Worm (Caenorhabditis elegans) whole organism, midembryonic: ENCODE results near the gene F08D12.3.

ENCODE experiments used
- T22C8.4 ChIP-seq: fragments of 200-800 bp; sonication (Bioruptor generic); IDR thresholded peaks from 2 replicates; pipeline ENCODE4 v1.3.6; 2022; ENCODE audit warnings: missing genetic modification characterization, missing compliant biosample characterization
- cog-1 ChIP-seq: sonication (generic microtip); optimal IDR thresholded peaks from 2 replicates; lab custom pipeline; 2016; ENCODE audit warnings: missing genetic modification characterization, missing compliant biosample characterization
- flt-1 ChIP-seq: fragments of 200-800 bp; sonication (Bioruptor generic); IDR thresholded peaks from 2 replicates; pipeline ENCODE4 v1.3.6; 2022; ENCODE audit warnings: missing genetic modification characterization, missing compliant biosample characterization
- klf-2 ChIP-seq: fragments of 200-800 bp; sonication (Bioruptor generic); conservative IDR thresholded peaks from 2 replicates; pipeline ENCODE4 v1.3.6; 2022; ENCODE audit warnings: missing genetic modification reagents, missing genetic modification characterization, missing compliant biosample characterization
- med-1 ChIP-seq: sonication (generic microtip); optimal IDR thresholded peaks from 2 replicates; lab custom pipeline; 2017; ENCODE audit warnings: missing genetic modification characterization, mild to moderate bottlenecking, missing compliant biosample characterization, antibody characterized with exemption, missing genetic modification reagents; ENCODE audit not compliant: insufficient read depth
- ref-1 ChIP-seq: fragments of 200-800 bp; sonication (Bioruptor generic); conservative IDR thresholded peaks from 2 replicates; pipeline ENCODE4 v1.3.6; 2022; ENCODE audit warnings: missing genetic modification reagents, missing genetic modification characterization, missing compliant biosample characterization
- tab-1 ChIP-seq: fragments of 200-800 bp; sonication (Bioruptor generic); IDR thresholded peaks from 2 replicates; pipeline ENCODE4 v1.3.6; 2022; ENCODE audit warnings: missing genetic modification characterization, missing compliant biosample characterization
- ztf-23 ChIP-seq: fragments of 200-800 bp; sonication (Bioruptor generic); IDR thresholded peaks from 2 replicates; pipeline ENCODE4 v1.3.6; 2022; ENCODE audit warnings: missing genetic modification reagents, missing genetic modification characterization, missing compliant biosample characterization
- ztf-29 ChIP-seq: fragments of 200-800 bp; sonication (Bioruptor generic); IDR thresholded peaks from 2 replicates; pipeline ENCODE4 v1.3.6; 2022; ENCODE audit warnings: missing genetic modification reagents, missing genetic modification characterization, missing compliant biosample characterization

F08D12.3 gene

ce11 chrII:2762108-2762507 is 17.2 kb upstream of the F08D12.3 start, which contains the start of gene fbxb-106:
fbxb-106 (plus strand) TSS chrII:2762408.
- TF ChIP-seq ztf-23 (GFP tag; lab: Robert Waterston, UW): no peak
- no peak for TF ChIP-seq cog-1
- TF ChIP-seq flt-1 (GFP tag; lab: Robert Waterston, UW): no peak
- TF ChIP-seq klf-2 (GFP tag; lab: Robert Waterston, UW): no peak
- no peak for TF ChIP-seq med-1 (GFP tag; lab: Kevin White, UChicago)
- no peak for TF ChIP-seq ref-1 (GFP tag; lab: Robert Waterston, UW)
- no peak for TF ChIP-seq ztf-29 (GFP tag; lab: Robert Waterston, UW)
- no peak for TF ChIP-seq tab-1 (GFP tag; lab: Robert Waterston, UW)
- no peak for TF ChIP-seq T22C8.4 (GFP tag; lab: Robert Waterston, UW)

ce11 chrII:2764664-2765063 is 14.7 kb upstream of the F08D12.3 start, which contains the start of gene fbxb-108:
fbxb-108 (plus strand) TSS chrII:2764964.
- TF ChIP-seq med-1 (GFP tag; lab: Kevin White, UChicago) (no peak), ztf-23 (GFP tag; lab: Robert Waterston, UW) (no peak)

ce11 chrII:2766331-2766730 is 13.0 kb upstream of the F08D12.3 start, which contains the start of gene F08D12.15:
F08D12.15 (plus strand) TSS chrII:2766631.
- TF ChIP-seq flt-1 (GFP tag; lab: Robert Waterston, UW): no peak
- TF ChIP-seq klf-2 (GFP tag; lab: Robert Waterston, UW): 0 out of 2 replicates have a peak, but pooled peaks have one; percentile 5

DNA sequence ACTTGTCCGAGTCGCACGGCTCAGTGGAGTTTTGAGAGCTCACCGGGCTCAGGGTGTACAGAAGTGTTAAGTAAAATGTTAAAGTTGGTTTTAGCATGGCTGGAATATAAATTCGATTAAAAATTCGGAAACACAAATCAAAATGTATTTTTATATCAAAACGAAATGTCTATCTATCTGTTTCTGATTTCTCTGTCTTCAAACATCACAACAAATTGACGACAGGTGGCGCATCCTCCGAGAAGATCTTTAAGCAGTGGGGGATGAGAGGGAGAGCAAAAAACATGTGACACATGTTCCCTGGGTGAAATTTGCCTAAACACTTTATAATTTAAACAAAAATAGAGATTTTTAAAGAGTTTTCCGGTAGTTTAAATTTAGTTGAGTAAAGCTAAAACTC is 10.3 kb upstream of the F08D12.3 start, which contains the start of gene F08D12.7:
Gene F08D12.7, minus strand, starts transcription at position 101 of the 400 bp plus-strand sequence.
- TF ChIP-seq klf-2 (GFP tag; lab: Robert Waterston, UW): no peak
- TF ChIP-seq tab-1 (GFP tag; lab: Robert Waterston, UW): no peak
- TF ChIP-seq flt-1 (GFP tag; lab: Robert Waterston, UW): no peak
- no peak for TF ChIP-seq ztf-29 (GFP tag; lab: Robert Waterston, UW)

DNA sequence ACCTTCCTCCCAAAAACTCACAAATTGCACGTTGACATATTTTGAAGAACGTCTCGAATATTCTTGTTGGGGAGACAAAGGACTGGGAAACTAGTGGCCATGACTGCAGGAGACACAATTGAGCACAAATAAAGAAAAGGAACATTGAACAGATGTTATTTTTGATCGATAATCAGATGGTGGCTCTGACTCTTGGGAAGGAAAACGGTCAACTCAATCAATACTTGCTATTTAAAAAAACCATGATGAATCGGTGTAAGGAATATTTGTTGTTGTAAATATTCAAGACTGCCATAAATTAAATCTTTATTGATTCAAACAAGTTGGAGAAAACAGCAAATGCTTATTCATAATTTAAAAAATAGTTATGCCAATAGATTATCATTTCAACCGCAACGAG is 8.6 kb upstream of the F08D12.3 start, which contains the start of gene fbxb-105:
Gene fbxb-105, minus strand, starts transcription at position 101 of the 400 bp plus-strand sequence.
- TF ChIP-seq flt-1 (GFP tag; lab: Robert Waterston, UW) (no peak), ztf-23 (GFP tag; lab: Robert Waterston, UW) (no peak), T22C8.4 (GFP tag; lab: Robert Waterston, UW) (no peak), ztf-29 (GFP tag; lab: Robert Waterston, UW) (no peak), cog-1 (no peak), ref-1 (GFP tag; lab: Robert Waterston, UW) (no peak), tab-1 (GFP tag; lab: Robert Waterston, UW) (no peak), med-1 (GFP tag; lab: Kevin White, UChicago) (no peak), klf-2 (GFP tag; lab: Robert Waterston, UW) (no peak)

- TF ChIP-seq ztf-23 (GFP tag; lab: Robert Waterston, UW) (no peak), ztf-29 (GFP tag; lab: Robert Waterston, UW) (no peak)
Measured at ce11 chrII:2772166-2772565, 7.2 kb upstream of the F08D12.3 start, which contains the start of gene sdz-10. sdz-10 (minus strand) TSS chrII:2772266.

DNA sequence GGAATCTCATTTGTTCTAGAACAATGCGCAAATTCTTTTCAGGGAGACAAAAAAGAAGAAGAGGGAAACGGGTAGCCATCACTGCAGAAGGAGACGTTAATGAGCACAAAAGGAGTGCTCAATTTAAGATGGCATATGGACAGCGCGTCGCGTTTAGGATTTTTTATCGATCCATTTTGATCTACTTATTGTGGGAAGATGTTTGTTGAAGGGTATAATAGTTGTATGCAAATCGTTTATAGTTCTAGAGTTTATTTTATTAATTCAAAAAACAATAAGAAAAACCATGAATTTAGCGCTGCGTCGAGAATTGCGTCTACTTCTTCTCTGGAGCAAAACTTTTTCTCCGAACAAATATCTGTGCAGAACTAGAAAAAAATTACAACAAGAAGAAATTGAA is 5.8 kb upstream of the F08D12.3 start, which contains the start of gene sdz-9:
Gene sdz-9, minus strand, starts transcription at position 101 of the 400 bp plus-strand sequence.
- no peak for TF ChIP-seq flt-1 (GFP tag; lab: Robert Waterston, UW)
- TF ChIP-seq ztf-29 (GFP tag; lab: Robert Waterston, UW): no peak

- no peak for TF ChIP-seq ztf-23 (GFP tag; lab: Robert Waterston, UW)
- no peak for TF ChIP-seq klf-2 (GFP tag; lab: Robert Waterston, UW)
- no peak for TF ChIP-seq cog-1
- no peak for TF ChIP-seq flt-1 (GFP tag; lab: Robert Waterston, UW)
- TF ChIP-seq med-1 (GFP tag; lab: Kevin White, UChicago): no peak
- TF ChIP-seq ztf-29 (GFP tag; lab: Robert Waterston, UW): no peak
- TF ChIP-seq tab-1 (GFP tag; lab: Robert Waterston, UW): no peak
- no peak for TF ChIP-seq ref-1 (GFP tag; lab: Robert Waterston, UW)
- no peak for TF ChIP-seq T22C8.4 (GFP tag; lab: Robert Waterston, UW)
Measured at ce11 chrII:2774904-2775303, 4.4 kb upstream of the F08D12.3 start, which contains the start of gene fbxb-111. fbxb-111 (minus strand) TSS chrII:2775004.

ce11 chrII:2777846-2778245 is 1.5 kb upstream of the F08D12.3 start, which contains the start of gene F08D12.4:
F08D12.4 (plus strand) TSS chrII:2778146.
- TF ChIP-seq med-1 (GFP tag; lab: Kevin White, UChicago) (no peak), klf-2 (GFP tag; lab: Robert Waterston, UW) (no peak), ztf-23 (GFP tag; lab: Robert Waterston, UW) (no peak), cog-1 (no peak), ztf-29 (GFP tag; lab: Robert Waterston, UW) (no peak), tab-1 (GFP tag; lab: Robert Waterston, UW) (no peak), T22C8.4 (GFP tag; lab: Robert Waterston, UW) (no peak), flt-1 (GFP tag; lab: Robert Waterston, UW) (no peak), ref-1 (GFP tag; lab: Robert Waterston, UW) (no peak)

ce11 chrII:2780804-2781203 is 1.5 kb downstream of the F08D12.3 start:
- TF ChIP-seq med-1 (GFP tag; lab: Kevin White, UChicago) (no peak), flt-1 (GFP tag; lab: Robert Waterston, UW) (no peak), klf-2 (GFP tag; lab: Robert Waterston, UW) (no peak), ztf-29 (GFP tag; lab: Robert Waterston, UW) (no peak), cog-1 (no peak), ref-1 (GFP tag; lab: Robert Waterston, UW) (no peak), ztf-23 (GFP tag; lab: Robert Waterston, UW) (no peak), T22C8.4 (GFP tag; lab: Robert Waterston, UW) (no peak), tab-1 (GFP tag; lab: Robert Waterston, UW) (no peak)
